Comparison of ENCODE assay signal across 1 fruit fly cellular context in genomic region chr3R:20312838-20313237, dm6.
TF ChIP-seq lines count a peak whose summit lies in the region.

No protein-coding gene starts in this region.

TF ChIP-seq in whole organism, embryonic, 481 proteins besides CTCF, POLR2A, EP300 and RAD21 (continued from another document):
- no peak for TF ChIP-seq Bdp1 (GFP tag; optimal IDR thresholded peaks at IDR 0.05; lab: Kevin White, UChicago)
- peak; percentile 62 for TF ChIP-seq sens (GFP tag; lab: Kevin White, UChicago)
- TF ChIP-seq sens-2 (GFP tag; IDR thresholded peaks at IDR 0.05; lab: Robert Waterston, UW): no peak
- TF ChIP-seq CG3281 (GFP tag; optimal IDR thresholded peaks at IDR 0.05; lab: Kevin White, UChicago): peak; percentile 73
- TF ChIP-seq aop (GFP tag; IDR thresholded peaks at IDR 0.05; lab: Robert Waterston, UW): no peak
- TF ChIP-seq Chrac-16 (GFP tag; optimal IDR thresholded peaks at IDR 0.05; lab: Kevin White, UChicago): no peak
- TF ChIP-seq nmo (GFP tag; optimal IDR thresholded peaks at IDR 0.05; lab: Kevin White, UChicago): peak; percentile 38
- no peak for TF ChIP-seq Hand (GFP tag; optimal IDR thresholded peaks at IDR 0.05; lab: Kevin White, UChicago)
- TF ChIP-seq CG8478 (optimal IDR thresholded peaks at IDR 0.05; lab: Kevin White, UChicago): no peak
- peak; percentile 29 for TF ChIP-seq D19B (GFP tag; optimal IDR thresholded peaks at IDR 0.05; lab: Kevin White, UChicago)
- TF ChIP-seq CG13123 (GFP tag; optimal IDR thresholded peaks at IDR 0.05; lab: Kevin White, UChicago): no peak
- TF ChIP-seq CG4282 (GFP tag; optimal IDR thresholded peaks at IDR 0.05; lab: Kevin White, UChicago): no peak
- TF ChIP-seq Oli (tag; optimal IDR thresholded peaks at IDR 0.05; lab: Kevin White, UChicago): no peak
- TF ChIP-seq CG11093 (GFP tag; IDR thresholded peaks at IDR 0.05; lab: Robert Waterston, UW): no peak
- no peak for TF ChIP-seq CG17328 (GFP tag; IDR thresholded peaks at IDR 0.05; lab: Robert Waterston, UW)
- 0 out of 2 replicates have a peak, but pooled peaks have one; percentile 15 for TF ChIP-seq E2f2 (GFP tag; IDR thresholded peaks at IDR 0.05; lab: Robert Waterston, UW)
- no peak for TF ChIP-seq stwl (tag; optimal IDR thresholded peaks at IDR 0.05; lab: Kevin White, UChicago)
- no peak for TF ChIP-seq vfl (GFP tag; optimal IDR thresholded peaks at IDR 0.05; lab: Kevin White, UChicago)
- peak; percentile 11 for TF ChIP-seq CG7556 (GFP tag; optimal IDR thresholded peaks at IDR 0.05; lab: Kevin White, UChicago)
- TF ChIP-seq CG7987 (GFP tag; optimal IDR thresholded peaks at IDR 0.05; lab: Kevin White, UChicago): peak; percentile 21
- TF ChIP-seq CG6813 (GFP tag; optimal IDR thresholded peaks at IDR 0.05; lab: Kevin White, UChicago): peak; percentile 23
- no peak for TF ChIP-seq Vsx1 (GFP tag; optimal IDR thresholded peaks at IDR 0.05; lab: Kevin White, UChicago)
- no peak for TF ChIP-seq nerfin-1 (tag; optimal IDR thresholded peaks at IDR 0.05; lab: Kevin White, UChicago)
- peak; percentile 63 for TF ChIP-seq CG11695 (GFP tag; IDR thresholded peaks at IDR 0.05; lab: Robert Waterston, UW)
- TF ChIP-seq bigmax (GFP tag; optimal IDR thresholded peaks at IDR 0.05; lab: Kevin White, UChicago): no peak
- peak; percentile 50 for TF ChIP-seq Sox102F (GFP tag; optimal IDR thresholded peaks at IDR 0.05; lab: Kevin White, UChicago)
- no peak for TF ChIP-seq HmgD (GFP tag; optimal IDR thresholded peaks at IDR 0.05; lab: Kevin White, UChicago)
- 0 out of 2 replicates have a peak, but pooled peaks have one; percentile 32 for TF ChIP-seq CG32767 (GFP tag; IDR thresholded peaks at IDR 0.05; lab: Robert Waterston, UW)
- peak; percentile 69 for TF ChIP-seq nau (GFP tag; optimal IDR thresholded peaks at IDR 0.05; lab: Kevin White, UChicago)
- no peak for TF ChIP-seq CG5245 (GFP tag; optimal IDR thresholded peaks at IDR 0.05; lab: Kevin White, UChicago)
- no peak for TF ChIP-seq CG17385 (GFP tag; optimal IDR thresholded peaks at IDR 0.05; lab: Kevin White, UChicago)
- peak; percentile 51 for TF ChIP-seq CG12071 (GFP tag; optimal IDR thresholded peaks at IDR 0.05; lab: Kevin White, UChicago)
- no peak for TF ChIP-seq CG1832 (GFP tag; optimal IDR thresholded peaks at IDR 0.05; lab: Kevin White, UChicago)
- no peak for TF ChIP-seq grn (GFP tag; optimal IDR thresholded peaks at IDR 0.05; lab: Kevin White, UChicago)
- TF ChIP-seq Doc2 (GFP tag; IDR thresholded peaks at IDR 0.05; lab: Robert Waterston, UW): no peak
- peak; percentile 51 for TF ChIP-seq Ptx1 (GFP tag; IDR thresholded peaks at IDR 0.05; lab: Robert Waterston, UW)
- no peak for TF ChIP-seq run (tag; optimal IDR thresholded peaks at IDR 0.05; lab: Kevin White, UChicago)
- TF ChIP-seq Hr3 (GFP tag; optimal IDR thresholded peaks at IDR 0.05; lab: Kevin White, UChicago): no peak
- no peak for TF ChIP-seq NC2β (GFP tag; optimal IDR thresholded peaks at IDR 0.05; lab: Kevin White, UChicago)
- TF ChIP-seq CG32772 (GFP tag; IDR thresholded peaks at IDR 0.05; lab: Robert Waterston, UW): peak; percentile 29; the same call in 1 of the 2 replicates
- peak; percentile 2 for TF ChIP-seq CG12155 (GFP tag; optimal IDR thresholded peaks at IDR 0.05; lab: Kevin White, UChicago)
- TF ChIP-seq ato (GFP tag; IDR thresholded peaks at IDR 0.05; lab: Robert Waterston, UW; ENCODE audit: partially characterized antibody): no peak
- TF ChIP-seq Atf6 (GFP tag; IDR thresholded peaks at IDR 0.05; lab: Robert Waterston, UW): peak; percentile 61
- no peak for TF ChIP-seq CG14667 (GFP tag; IDR thresholded peaks at IDR 0.05; lab: Robert Waterston, UW)
- no peak for TF ChIP-seq CG34224 (GFP tag; IDR thresholded peaks at IDR 0.05; lab: Robert Waterston, UW; ENCODE audit: partially characterized antibody)
- TF ChIP-seq Ets97D (GFP tag; optimal IDR thresholded peaks at IDR 0.05; lab: Kevin White, UChicago): no peak
- no peak for TF ChIP-seq CG12942 (GFP tag; optimal IDR thresholded peaks at IDR 0.05; lab: Kevin White, UChicago)
- no peak for TF ChIP-seq jigr1 (GFP tag; IDR thresholded peaks at IDR 0.05; lab: Robert Waterston, UW)
- TF ChIP-seq Xrp1 (GFP tag; IDR thresholded peaks at IDR 0.05; lab: Robert Waterston, UW): peak; percentile 39; the same call in 1 of the 2 replicates
- no peak for TF ChIP-seq Bteb2 (GFP tag; optimal IDR thresholded peaks at IDR 0.05; lab: Kevin White, UChicago)
- TF ChIP-seq fru (optimal IDR thresholded peaks at IDR 0.05; lab: Kevin White, UChicago): no peak
- no peak for TF ChIP-seq tio (GFP tag; optimal IDR thresholded peaks at IDR 0.05; lab: Kevin White, UChicago)
- TF ChIP-seq Scr (GFP tag; IDR thresholded peaks at IDR 0.05; lab: Robert Waterston, UW; ENCODE audit: partially characterized antibody): no peak
- TF ChIP-seq esg (GFP tag; conservative IDR thresholded peaks at IDR 0.05; lab: Robert Waterston, UW): peak; percentile 47
- no peak for TF ChIP-seq slp2 (GFP tag; optimal IDR thresholded peaks at IDR 0.05; lab: Kevin White, UChicago)
- TF ChIP-seq crp (GFP tag; optimal IDR thresholded peaks at IDR 0.05; lab: Kevin White, UChicago): no peak
- TF ChIP-seq D19A (tag; optimal IDR thresholded peaks at IDR 0.05; lab: Kevin White, UChicago): peak; percentile 31
- peak; percentile 44 for TF ChIP-seq tap (tag; optimal IDR thresholded peaks at IDR 0.05; lab: Kevin White, UChicago)
- TF ChIP-seq hth (optimal IDR thresholded peaks at IDR 0.05; lab: Kevin White, UChicago): no peak
- no peak for TF ChIP-seq crc (GFP tag; optimal IDR thresholded peaks at IDR 0.05; lab: Kevin White, UChicago)
- no peak for TF ChIP-seq CG17186 (GFP tag; optimal IDR thresholded peaks at IDR 0.05; lab: Kevin White, UChicago)
- no peak for TF ChIP-seq Lim3 (GFP tag; IDR thresholded peaks at IDR 0.05; lab: Robert Waterston, UW)
- no peak for TF ChIP-seq ssp (GFP tag; IDR thresholded peaks at IDR 0.05; lab: Robert Waterston, UW)
- no peak for TF ChIP-seq CG12104 (GFP tag; optimal IDR thresholded peaks at IDR 0.05; lab: Kevin White, UChicago)
- TF ChIP-seq CG32532 (GFP tag; IDR thresholded peaks at IDR 0.05; lab: Robert Waterston, UW): peak; percentile 72; the same call in 1 of the 2 replicates
- TF ChIP-seq CG31365 (tag; optimal IDR thresholded peaks at IDR 0.05; lab: Kevin White, UChicago): no peak
- TF ChIP-seq CoRest (tag; optimal IDR thresholded peaks at IDR 0.05; lab: Kevin White, UChicago): no peak
- no peak for TF ChIP-seq tgo (GFP tag; IDR thresholded peaks at IDR 0.05; lab: Robert Waterston, UW)
- no peak for TF ChIP-seq TFAM (GFP tag; optimal IDR thresholded peaks at IDR 0.05; lab: Kevin White, UChicago)
- TF ChIP-seq CG10654 (GFP tag; optimal IDR thresholded peaks at IDR 0.05; lab: Kevin White, UChicago): peak; percentile 11
- TF ChIP-seq CG8089 (GFP tag; optimal IDR thresholded peaks at IDR 0.05; lab: Kevin White, UChicago): no peak
- TF ChIP-seq dmrt11E (tag; optimal IDR thresholded peaks at IDR 0.05; lab: Kevin White, UChicago): no peak
- TF ChIP-seq corto (GFP tag; optimal IDR thresholded peaks at IDR 0.05; lab: Kevin White, UChicago): no peak
- no peak for TF ChIP-seq CG16815 (GFP tag; optimal IDR thresholded peaks at IDR 0.05; lab: Kevin White, UChicago)
- no peak for TF ChIP-seq CG9609 (GFP tag; optimal IDR thresholded peaks at IDR 0.05; lab: Kevin White, UChicago)
- no peak for TF ChIP-seq CG13775 (GFP tag; optimal IDR thresholded peaks at IDR 0.05; lab: Kevin White, UChicago)
- no peak for TF ChIP-seq CG8359 (GFP tag; optimal IDR thresholded peaks at IDR 0.05; lab: Kevin White, UChicago; ENCODE audit: borderline replicate concordance)
- TF ChIP-seq row (GFP tag; IDR thresholded peaks at IDR 0.05; lab: Robert Waterston, UW): no peak
- no peak for TF ChIP-seq CG10431 (GFP tag; optimal IDR thresholded peaks at IDR 0.05; lab: Kevin White, UChicago)
- TF ChIP-seq ci (GFP tag; IDR thresholded peaks at IDR 0.05; lab: Robert Waterston, UW): no peak
- TF ChIP-seq CG8924 (tag; optimal IDR thresholded peaks at IDR 0.05; lab: Kevin White, UChicago): peak; percentile 30
- no peak for TF ChIP-seq knrl (GFP tag; IDR thresholded peaks at IDR 0.05; lab: Robert Waterston, UW; ENCODE audit: partially characterized antibody)
- TF ChIP-seq wor (GFP tag; IDR thresholded peaks at IDR 0.05; lab: Robert Waterston, UW): no peak
